Worm (Caenorhabditis elegans): Measurements from ENCODE around the gene ugt-23.

ugt-23 gene

ce11 chrX:9894844-9895243 is 30.1 kb downstream of the ugt-23 start, which contains the start of gene F21G4.3:
Gene F21G4.3 (plus strand): TSS chrX:9895144.
- TF ChIP-seq pha-4 (tag; optimal IDR thresholded peaks at IDR 0.05) = no peak
- TF ChIP-seq ceh-2 (tag; optimal IDR thresholded peaks at IDR 0.05) = no peak
- no peak for TF ChIP-seq zip-5 (tag; optimal IDR thresholded peaks at IDR 0.05)
- TF ChIP-seq fkh-10 (GFP tag; optimal IDR thresholded peaks at IDR 0.05) = no peak
- no peak for TF ChIP-seq ceh-18 (tag; optimal IDR thresholded peaks at IDR 0.05)
- no peak for TF ChIP-seq nfya-1 (tag; optimal IDR thresholded peaks at IDR 0.05)
- no peak for TF ChIP-seq odd-2 (tag; optimal IDR thresholded peaks at IDR 0.05)
- TF ChIP-seq ceh-19 (GFP tag; optimal IDR thresholded peaks at IDR 0.05) = no peak
- TF ChIP-seq sox-2 (GFP tag; IDR thresholded peaks at IDR 0.05) = no peak
- TF ChIP-seq ama-1 (optimal IDR thresholded peaks at IDR 0.05) = no peak
- TF ChIP-seq Y22D7AL.16 (tag; optimal IDR thresholded peaks at IDR 0.05) = no peak
- TF ChIP-seq rnt-1 (tag; optimal IDR thresholded peaks at IDR 0.05) = no peak
- no peak for TF ChIP-seq madf-2 (tag; optimal IDR thresholded peaks at IDR 0.05)
- TF ChIP-seq ets-4 (tag; optimal IDR thresholded peaks at IDR 0.05) = no peak
- TF ChIP-seq ahr-1 (tag; optimal IDR thresholded peaks at IDR 0.05) = no peak
- no peak for TF ChIP-seq T23F11.4 (GFP tag; optimal IDR thresholded peaks at IDR 0.05)
- TF ChIP-seq unc-55 (GFP tag; optimal IDR thresholded peaks at IDR 0.05) = no peak
- no peak for TF ChIP-seq ztf-16 (tag; optimal IDR thresholded peaks at IDR 0.05)

- no peak for TF ChIP-seq tbx-2 (tag; optimal IDR thresholded peaks at IDR 0.05)
- TF ChIP-seq fkh-6 (tag; optimal IDR thresholded peaks at IDR 0.05) = no peak
- TF ChIP-seq ref-2 (tag; optimal IDR thresholded peaks at IDR 0.05) = no peak
- no peak for TF ChIP-seq hlh-30 (tag; optimal IDR thresholded peaks at IDR 0.05; ENCODE audit: insufficient read depth)
- TF ChIP-seq unc-3 (GFP tag; conservative IDR thresholded peaks at IDR 0.05) = no peak
- TF ChIP-seq unc-3 (tag; optimal IDR thresholded peaks at IDR 0.05) = no peak
- TF ChIP-seq ttx-3 (tag; optimal IDR thresholded peaks at IDR 0.05) = no peak
- no peak for TF ChIP-seq Y22D7AL.16 (tag; optimal IDR thresholded peaks at IDR 0.05)
- TF ChIP-seq hlh-13 (GFP tag; optimal IDR thresholded peaks at IDR 0.05) = no peak
- no peak for TF ChIP-seq elt-2 (tag; optimal IDR thresholded peaks at IDR 0.05)
- no peak for TF ChIP-seq pha-4 (tag; optimal IDR thresholded peaks at IDR 0.05)
- no peak for TF ChIP-seq C08G9.2 (tag; optimal IDR thresholded peaks at IDR 0.05)
- TF ChIP-seq npax-4 (tag; optimal IDR thresholded peaks at IDR 0.05) = no peak
- no peak for TF ChIP-seq sox-2 (GFP tag; IDR thresholded peaks at IDR 0.05)
- no peak for TF ChIP-seq gmeb-2 (tag; optimal IDR thresholded peaks at IDR 0.05)
- TF ChIP-seq madf-2 (tag; optimal IDR thresholded peaks at IDR 0.05) = no peak
- no peak for TF ChIP-seq odd-2 (tag; optimal IDR thresholded peaks at IDR 0.05)
- TF ChIP-seq C38D4.7 (GFP tag; optimal IDR thresholded peaks at IDR 0.05) = no peak
- TF ChIP-seq hlh-6 (tag; optimal IDR thresholded peaks at IDR 0.05) = no peak
- TF ChIP-seq dmd-4 (tag; optimal IDR thresholded peaks at IDR 0.05; ENCODE audit: borderline replicate concordance) = no peak
- no peak for TF ChIP-seq che-1 (tag; optimal IDR thresholded peaks at IDR 0.05)
Observed at ce11 chrX:9893069-9893468, 31.9 kb downstream of the ugt-23 start.

ce11 chrX:9892323-9892722 is 32.6 kb downstream of the ugt-23 start, which contains the start of gene F21G4.1:
Gene F21G4.1 (minus strand): TSS chrX:9892328.
- TF ChIP-seq hlh-15 (tag; optimal IDR thresholded peaks at IDR 0.05) (no peak), hlh-6 (tag; optimal IDR thresholded peaks at IDR 0.05) (no peak), ceh-45 (GFP tag; IDR thresholded peaks at IDR 0.05) (no peak), lin-11 (tag; optimal IDR thresholded peaks at IDR 0.05) (no peak), ceh-18 (tag; optimal IDR thresholded peaks at IDR 0.05) (no peak), pha-4 (tag; optimal IDR thresholded peaks at IDR 0.05) (no peak), ceh-9 (tag; optimal IDR thresholded peaks at IDR 0.05) (no peak), ceh-31 (tag; optimal IDR thresholded peaks at IDR 0.05) (no peak), K09A11.1 (tag; optimal IDR thresholded peaks at IDR 0.05; ENCODE audit: insufficient read depth) (no peak), che-1 (tag; optimal IDR thresholded peaks at IDR 0.05) (no peak), ceh-14 (tag; optimal IDR thresholded peaks at IDR 0.05) (no peak), ceh-2 (tag; optimal IDR thresholded peaks at IDR 0.05) (no peak), ceh-24 (tag; optimal IDR thresholded peaks at IDR 0.05) (no peak), ama-1 (optimal IDR thresholded peaks at IDR 0.05) (no peak), unc-55 (GFP tag; optimal IDR thresholded peaks at IDR 0.05) (no peak), pha-2 (tag; optimal IDR thresholded peaks at IDR 0.05) (no peak), fax-1 (tag; optimal IDR thresholded peaks at IDR 0.05) (no peak)

Measured in whole organism, late embryonic.